Fruit fly (Drosophila melanogaster) whole organism, embryonic: Measurements from ENCODE around the gene Spn27A.

ENCODE experiments used
- ATbp ChIP-seq: fragments of 200-800 bp; sonication (Bioruptor generic); optimal IDR thresholded peaks from 2 replicates; lab custom pipeline; 2017; ENCODE audit warnings: missing biosample characterization, mild to moderate bottlenecking, missing genetic modification characterization, missing genetic modification reagents
- Adf1 ChIP-seq: fragments of 200-800 bp; sonication (Bioruptor generic); IDR thresholded peaks from 2 replicates; pipeline ENCODE4 v1.3.6; 2022; ENCODE audit warnings: missing biosample characterization, missing genetic modification characterization
- Antp ChIP-seq: fragments of 200-800 bp; sonication (Bioruptor generic); optimal IDR thresholded peaks from 3 replicates; lab custom pipeline; 2016; ENCODE audit warnings: missing biosample characterization, missing genetic modification characterization
- Asciz ChIP-seq: fragments of 200-800 bp; sonication (Bioruptor generic); optimal IDR thresholded peaks from 2 replicates; lab custom pipeline; 2017; ENCODE audit warnings: missing biosample characterization, mild to moderate bottlenecking, missing genetic modification characterization, missing genetic modification reagents
- Bteb2 ChIP-seq: fragments of 200-800 bp; sonication (Bioruptor generic); optimal IDR thresholded peaks from 2 replicates; lab custom pipeline; 2016; ENCODE audit warnings: missing biosample characterization, missing genetic modification characterization
- CG12155 ChIP-seq: fragments of 200-800 bp; sonication (Bioruptor generic); optimal IDR thresholded peaks from 3 replicates; lab custom pipeline; 2016; ENCODE audit warnings: missing biosample characterization, missing genetic modification characterization
- CG17385 ChIP-seq: fragments of 200-800 bp; sonication (Bioruptor generic); optimal IDR thresholded peaks from 3 replicates; lab custom pipeline; 2018; ENCODE audit warnings: missing biosample characterization, mild to moderate bottlenecking, missing genetic modification characterization
- CG17802 ChIP-seq: fragments of 200-800 bp; sonication (Bioruptor generic); optimal IDR thresholded peaks from 2 replicates; lab custom pipeline; 2018; ENCODE audit warnings: missing biosample characterization, mild to moderate bottlenecking, missing genetic modification characterization, moderate library complexity
- CG17912 ChIP-seq: fragments of 200-800 bp; sonication (Bioruptor generic); optimal IDR thresholded peaks from 2 replicates; lab custom pipeline; 2018; ENCODE audit warnings: missing biosample characterization, mild to moderate bottlenecking, missing genetic modification characterization
- CG18262 ChIP-seq: fragments of 200-800 bp; optimal IDR thresholded peaks from 3 replicates; lab custom pipeline; 2019; ENCODE audit warnings: missing biosample characterization, mild to moderate bottlenecking, missing genetic modification characterization, moderate library complexity
- CG2199 ChIP-seq: fragments of 200-800 bp; sonication (Bioruptor generic); IDR thresholded peaks from 3 replicates; pipeline ENCODE4 v1.3.6; 2022; ENCODE audit warnings: missing biosample characterization, missing genetic modification characterization
- CG30020 ChIP-seq: fragments of 200-800 bp; optimal IDR thresholded peaks from 2 replicates; lab custom pipeline; 2019; ENCODE audit warnings: missing biosample characterization, mild to moderate bottlenecking, missing genetic modification characterization, moderate library complexity
- CG3163 ChIP-seq: fragments of 200-800 bp; sonication (Bioruptor generic); optimal IDR thresholded peaks from 3 replicates; lab custom pipeline; 2016; ENCODE audit warnings: missing biosample characterization, missing genetic modification characterization
- CG33213 ChIP-seq: fragments of 200-800 bp; sonication (Bioruptor generic); optimal IDR thresholded peaks from 3 replicates; lab custom pipeline; 2016; ENCODE audit warnings: missing biosample characterization, missing genetic modification characterization
- CG7357 ChIP-seq: fragments of 200-800 bp; sonication (Bioruptor generic); IDR thresholded peaks from 3 replicates; pipeline ENCODE4 v1.3.6; 2022; ENCODE audit warnings: missing biosample characterization, missing genetic modification characterization
- CG9727 ChIP-seq: fragments of 200-800 bp; sonication (Bioruptor generic); optimal IDR thresholded peaks from 3 replicates; lab custom pipeline; 2017; ENCODE audit warnings: missing biosample characterization, mild to moderate bottlenecking, missing genetic modification characterization
- Chrac-16 ChIP-seq: fragments of 200-800 bp; sonication (Bioruptor generic); optimal IDR thresholded peaks from 3 replicates; lab custom pipeline; 2016; ENCODE audit warnings: missing biosample characterization, missing genetic modification characterization
- CkIIα-i1 ChIP-seq: fragments of 200-800 bp; sonication (Bioruptor generic); IDR thresholded peaks from 2 replicates; pipeline ENCODE4 v1.3.6; 2022; ENCODE audit warnings: missing biosample characterization, missing genetic modification characterization
- CoRest ChIP-seq: fragments of 200-800 bp; sonication (Bioruptor generic); optimal IDR thresholded peaks from 3 replicates; lab custom pipeline; 2018; ENCODE audit warnings: missing biosample characterization, mild to moderate bottlenecking, missing genetic modification characterization, moderate library complexity
- CrebB ChIP-seq: fragments of 200-800 bp; sonication (Bioruptor generic); optimal IDR thresholded peaks from 3 replicates; lab custom pipeline; 2018; ENCODE audit warnings: missing biosample characterization, mild to moderate bottlenecking, missing genetic modification characterization
- GATAe ChIP-seq: fragments of 200-800 bp; sonication (Bioruptor generic); conservative IDR thresholded peaks from 2 replicates; pipeline ENCODE4 v1.3.6; 2022; ENCODE audit warnings: missing biosample characterization, missing genetic modification characterization
- Nf-YB ChIP-seq: fragments of 200-800 bp; sonication (Bioruptor generic); optimal IDR thresholded peaks from 3 replicates; lab custom pipeline; 2019; ENCODE audit warnings: missing biosample characterization, mild to moderate bottlenecking, missing genetic modification characterization, moderate library complexity
- Opbp ChIP-seq: fragments of 200-800 bp; sonication (Bioruptor generic); IDR thresholded peaks from 3 replicates; pipeline ENCODE4 v1.3.6; 2022; ENCODE audit warnings: missing biosample characterization, missing genetic modification characterization; ENCODE audit not compliant: partially characterized antibody
- Sin3A ChIP-seq: fragments of >200 bp; optimal IDR thresholded peaks from 2 replicates; lab custom pipeline; 2018
- Tbp ChIP-seq: fragments of >200 bp; optimal IDR thresholded peaks from 2 replicates; lab custom pipeline; 2018; ENCODE audit warnings: missing biosample characterization, missing genetic modification characterization
- amos ChIP-seq: fragments of 200-800 bp; sonication (Bioruptor generic); IDR thresholded peaks from 2 replicates; pipeline ENCODE4 v1.3.6; 2022; ENCODE audit warnings: missing biosample characterization, missing genetic modification characterization; ENCODE audit not compliant: partially characterized antibody
- az2 ChIP-seq: fragments of 200-800 bp; sonication (Bioruptor generic); optimal IDR thresholded peaks from 3 replicates; lab custom pipeline; 2016; ENCODE audit warnings: missing biosample characterization, missing genetic modification characterization
- cg ChIP-seq: fragments of 200-800 bp; sonication (Bioruptor generic); optimal IDR thresholded peaks from 3 replicates; lab custom pipeline; 2019; ENCODE audit warnings: missing biosample characterization, mild to moderate bottlenecking, missing genetic modification characterization, moderate library complexity
- chm ChIP-seq: fragments of 200-800 bp; sonication (Bioruptor generic); IDR thresholded peaks from 2 replicates; pipeline ENCODE4 v1.3.6; 2022; ENCODE audit warnings: missing biosample characterization, missing genetic modification characterization
- chn ChIP-seq: fragments of 200-800 bp; sonication (Bioruptor generic); optimal IDR thresholded peaks from 2 replicates; lab custom pipeline; 2016; ENCODE audit warnings: missing biosample characterization, missing genetic modification characterization
- dm ChIP-seq: fragments of 200-800 bp; sonication (Bioruptor generic); optimal IDR thresholded peaks from 3 replicates; lab custom pipeline; 2016; ENCODE audit warnings: missing biosample characterization, missing genetic modification characterization
- dmrt11E ChIP-seq: fragments of 200-800 bp; sonication (Bioruptor generic); optimal IDR thresholded peaks from 3 replicates; lab custom pipeline; 2018; ENCODE audit warnings: missing biosample characterization, mild to moderate bottlenecking, missing genetic modification characterization, moderate library complexity
- dpn ChIP-seq, 2 experiments: fragments of 200-800 bp; sonication (Bioruptor generic); optimal IDR thresholded peaks; 3 replicates each; lab custom pipeline; 2016; ENCODE audit warnings: missing biosample characterization in 2 of 2, missing genetic modification characterization in 2 of 2
- ems ChIP-seq: fragments of 200-800 bp; sonication (Bioruptor generic); optimal IDR thresholded peaks from 3 replicates; lab custom pipeline; 2016; ENCODE audit warnings: missing biosample characterization, missing genetic modification characterization
- fd102C ChIP-seq: fragments of 200-800 bp; sonication (Bioruptor generic); optimal IDR thresholded peaks from 2 replicates; lab custom pipeline; 2018; ENCODE audit warnings: missing biosample characterization, mild to moderate bottlenecking, missing genetic modification characterization, moderate library complexity
- hb ChIP-seq: fragments of 200-800 bp; sonication (Bioruptor generic); IDR thresholded peaks from 3 replicates; pipeline ENCODE4 v1.3.6; 2022; ENCODE audit warnings: missing biosample characterization, missing genetic modification characterization; ENCODE audit not compliant: partially characterized antibody
- jing ChIP-seq: fragments of 200-800 bp; sonication (Bioruptor generic); optimal IDR thresholded peaks from 2 replicates; lab custom pipeline; 2018; ENCODE audit warnings: missing biosample characterization, mild to moderate bottlenecking, missing genetic modification characterization
- knrl ChIP-seq: fragments of 200-800 bp; sonication (Bioruptor generic); IDR thresholded peaks from 3 replicates; pipeline ENCODE4 v1.3.6; 2022; ENCODE audit warnings: missing biosample characterization, missing genetic modification characterization; ENCODE audit not compliant: partially characterized antibody
- oc ChIP-seq: fragments of 200-800 bp; sonication (Bioruptor generic); optimal IDR thresholded peaks from 2 replicates; lab custom pipeline; 2018; ENCODE audit warnings: missing biosample characterization, mild to moderate bottlenecking, missing genetic modification characterization, moderate library complexity
- onecut ChIP-seq: fragments of 200-800 bp; sonication (Bioruptor generic); IDR thresholded peaks from 2 replicates; pipeline ENCODE4 v1.3.6; 2022; ENCODE audit warnings: missing biosample characterization, missing genetic modification characterization
- peb ChIP-seq: fragments of 200-800 bp; sonication (Bioruptor generic); IDR thresholded peaks from 2 replicates; pipeline ENCODE4 v1.3.6; 2022; ENCODE audit warnings: missing biosample characterization, missing genetic modification characterization
- seq ChIP-seq: fragments of 200-800 bp; sonication (Bioruptor generic); IDR thresholded peaks from 2 replicates; pipeline ENCODE4 v1.3.6; 2022; ENCODE audit warnings: missing biosample characterization, missing genetic modification characterization
- sna ChIP-seq: fragments of 200-800 bp; sonication (Bioruptor generic); IDR thresholded peaks from 2 replicates; pipeline ENCODE4 v1.3.6; 2022; ENCODE audit warnings: missing biosample characterization, missing genetic modification characterization; ENCODE audit not compliant: partially characterized antibody
- so ChIP-seq: fragments of 200-800 bp; sonication (Bioruptor generic); IDR thresholded peaks from 3 replicates; pipeline ENCODE4 v1.3.6; 2022; ENCODE audit warnings: missing biosample characterization, missing genetic modification characterization
- tll ChIP-seq, 2 experiments: fragments of 200-800 bp in 1 of 2; fragments of >200 bp in 1 of 2; sonication (Bioruptor generic) in 1 of 2; optimal IDR thresholded peaks; 2 replicates each; lab custom pipeline; 2017 to 2019; ENCODE audit warnings: missing biosample characterization in 2 of 2, missing genetic modification characterization in 2 of 2, mild to moderate bottlenecking in 1 of 2, moderate library complexity in 1 of 2
- tup ChIP-seq: fragments of 200-800 bp; sonication (Bioruptor generic); optimal IDR thresholded peaks from 2 replicates; lab custom pipeline; 2016; ENCODE audit warnings: missing biosample characterization, mild to moderate bottlenecking, missing genetic modification characterization, moderate library complexity

The Spn27A gene

DNA sequence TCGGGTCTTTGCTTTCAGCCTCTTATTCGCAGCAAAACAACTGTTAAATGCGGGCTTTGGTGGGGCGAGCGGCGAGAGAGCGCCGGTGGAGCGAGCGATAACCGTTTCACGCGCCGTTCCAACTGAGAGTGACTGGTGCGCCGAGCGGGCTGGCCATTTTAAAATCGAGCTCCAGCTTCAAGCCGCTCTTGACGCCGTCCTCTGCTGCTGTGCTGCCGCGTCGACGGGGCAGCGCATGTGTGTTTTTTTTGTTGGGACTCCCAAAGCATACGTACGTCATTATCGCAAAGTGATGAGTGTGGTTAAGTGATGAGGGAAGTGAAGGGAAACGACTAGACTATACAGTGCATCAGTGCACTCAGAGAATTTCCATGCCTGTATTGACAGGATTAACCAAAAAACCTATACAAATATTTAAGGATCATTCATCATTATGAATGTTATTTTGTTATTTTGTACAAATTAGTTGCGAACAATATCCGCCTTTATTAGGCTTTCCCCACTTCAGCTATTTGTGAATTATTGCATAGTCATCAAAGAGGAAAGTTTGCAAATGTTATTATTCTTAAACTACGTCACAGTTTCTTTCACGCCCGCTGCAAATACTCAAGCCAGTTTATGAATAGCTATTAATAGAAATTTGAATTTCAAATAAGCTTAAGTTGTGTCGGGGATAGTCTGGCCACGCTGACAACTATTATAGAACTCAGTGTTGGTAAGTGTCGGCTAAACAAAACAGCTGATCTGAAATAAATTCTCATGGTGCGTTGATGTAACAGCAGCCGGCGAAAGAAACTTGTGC lies at the start of gene Spn27A (continued):
- TF ChIP-seq peb (GFP tag; lab: Robert Waterston, UW) (no peak), GATAe (GFP tag; lab: Robert Waterston, UW) (no peak), Asciz (peak; percentile 64), dm (GFP tag; lab: Kevin White, UChicago) (peak; percentile 63), jing (peak; percentile 51), Nf-YB (GFP tag; lab: Kevin White, UChicago) (peak; percentile 2), hb (GFP tag; lab: Robert Waterston, UW) (no peak), dpn (GFP tag; optimal IDR thresholded peaks at IDR 0.05; lab: Kevin White, UChicago) (peak; percentile 17 to 59), cg (no peak), oc (tag; lab: Kevin White, UChicago) (peak; percentile 66), CG3163 (no peak), dmrt11E (tag; lab: Kevin White, UChicago) (peak; percentile 43), amos (peak; percentile 45; the same call in 1 of the 2 replicates), CG2199 (no peak), Tbp (GFP tag; lab: Kevin White, UChicago) (no peak), ATbp (GFP tag; lab: Kevin White, UChicago) (peak; percentile 26), sna (GFP tag; lab: Robert Waterston, UW) (no peak), Antp (GFP tag; lab: Kevin White, UChicago) (peak; percentile 50), tup (peak; percentile 15), CrebB (tag; lab: Kevin White, UChicago) (peak; percentile 28), Adf1 (peak; percentile 93), CG17802 (tag; lab: Kevin White, UChicago) (no peak), chn (peak; percentile 28), CG17385 (GFP tag; lab: Kevin White, UChicago) (peak; percentile 56), CG33213 (GFP tag; lab: Kevin White, UChicago) (peak; percentile 52), Bteb2 (GFP tag; lab: Kevin White, UChicago) (peak; percentile 10), onecut (GFP tag; lab: Robert Waterston, UW) (peak; percentile 32; the same call in 1 of the 2 replicates), CG12155 (GFP tag; lab: Kevin White, UChicago) (peak; percentile 40), so (GFP tag; lab: Robert Waterston, UW) (0 out of 3 replicates have a peak, but pooled peaks have one; percentile 31), ems (peak; percentile 27), az2 (GFP tag; lab: Kevin White, UChicago) (peak; percentile 70), Opbp (GFP tag; lab: Robert Waterston, UW) (0 out of 3 replicates have a peak, but pooled peaks have one; percentile 41), CG17912 (GFP tag; lab: Kevin White, UChicago) (peak; percentile 40), knrl (no peak), CkIIα-i1 (GFP tag; lab: Robert Waterston, UW) (no peak), CG18262 (tag; lab: Kevin White, UChicago) (peak; percentile 71), fd102C (GFP tag; lab: Kevin White, UChicago) (no peak), seq (peak; percentile 26; the same call in 1 of the 2 replicates), Chrac-16 (peak; percentile 34), CG30020 (tag; lab: Kevin White, UChicago) (peak; percentile 38), CG9727 (GFP tag; lab: Kevin White, UChicago) (peak; percentile 46), CG7357 (GFP tag; lab: Robert Waterston, UW) (peak; percentile 44; the same call in 1 of the 3 replicates), chm (GFP tag; lab: Robert Waterston, UW) (no peak; the same call in 1 of the 2 replicates), CoRest (tag; lab: Kevin White, UChicago) (peak; percentile 68), Sin3A (lab: Kevin White, UChicago) (peak; percentile 25), tll (GFP tag; optimal IDR thresholded peaks at IDR 0.05; lab: Kevin White, UChicago) (no peak)
- TF ChIP-seq, all 482 proteins: peak for 291
